Fruit fly (Drosophila melanogaster) whole organism, embryonic: Measurements from ENCODE around the gene CG14817.

Source experiments
- CG10267 ChIP-seq: fragments of 200-800 bp; sonication (Bioruptor generic); optimal IDR thresholded peaks from 2 replicates; lab custom pipeline; 2018; ENCODE audit warnings: missing biosample characterization, mild to moderate bottlenecking, missing genetic modification characterization, moderate library complexity
- CG12659 ChIP-seq: fragments of 200-800 bp; sonication (Bioruptor generic); optimal IDR thresholded peaks from 3 replicates; lab custom pipeline; 2017; ENCODE audit warnings: mild to moderate bottlenecking, missing biosample characterization, missing genetic modification reagents, missing genetic modification characterization
- CG12942 ChIP-seq: fragments of 200-800 bp; sonication (Bioruptor generic); optimal IDR thresholded peaks from 3 replicates; lab custom pipeline; 2016; ENCODE audit warnings: missing biosample characterization, missing genetic modification characterization
- CG17385 ChIP-seq: fragments of 200-800 bp; sonication (Bioruptor generic); optimal IDR thresholded peaks from 3 replicates; lab custom pipeline; 2018; ENCODE audit warnings: missing biosample characterization, mild to moderate bottlenecking, missing genetic modification characterization
- CG1832 ChIP-seq: fragments of 200-800 bp; sonication (Bioruptor generic); optimal IDR thresholded peaks from 2 replicates; lab custom pipeline; 2017; ENCODE audit warnings: missing biosample characterization, mild to moderate bottlenecking, missing genetic modification characterization, inconsistent platforms
- CG2116 ChIP-seq: fragments of 200-800 bp; sonication (Bioruptor generic); optimal IDR thresholded peaks from 3 replicates; lab custom pipeline; 2018; ENCODE audit warnings: missing biosample characterization, mild to moderate bottlenecking, missing genetic modification characterization
- CG30020 ChIP-seq: fragments of 200-800 bp; optimal IDR thresholded peaks from 2 replicates; lab custom pipeline; 2019; ENCODE audit warnings: missing biosample characterization, mild to moderate bottlenecking, missing genetic modification characterization, moderate library complexity
- CG32772 ChIP-seq: fragments of 200-800 bp; sonication (Bioruptor generic); IDR thresholded peaks from 2 replicates; pipeline ENCODE4 v1.3.6; 2022; ENCODE audit warnings: missing biosample characterization, missing genetic modification characterization
- CG33213 ChIP-seq: fragments of 200-800 bp; sonication (Bioruptor generic); optimal IDR thresholded peaks from 3 replicates; lab custom pipeline; 2016; ENCODE audit warnings: missing biosample characterization, missing genetic modification characterization
- CG34376 ChIP-seq: fragments of 200-800 bp; sonication (Bioruptor generic); optimal IDR thresholded peaks from 2 replicates; lab custom pipeline; 2018; ENCODE audit warnings: missing biosample characterization, mild to moderate bottlenecking, missing genetic modification characterization
- CG4617 ChIP-seq: fragments of 200-800 bp; sonication (Bioruptor generic); optimal IDR thresholded peaks from 3 replicates; lab custom pipeline; 2016; ENCODE audit warnings: missing biosample characterization, missing genetic modification characterization, borderline replicate concordance
- CG8359 ChIP-seq: fragments of 200-800 bp; sonication (Bioruptor generic); optimal IDR thresholded peaks from 2 replicates; lab custom pipeline; 2017; ENCODE audit warnings: missing biosample characterization, mild to moderate bottlenecking, missing genetic modification characterization, borderline replicate concordance
- CG9609 ChIP-seq: fragments of 200-800 bp; sonication (Bioruptor generic); optimal IDR thresholded peaks from 3 replicates; lab custom pipeline; 2016; ENCODE audit warnings: missing biosample characterization, missing genetic modification characterization
- CG9797 ChIP-seq: fragments of 200-800 bp; sonication (Bioruptor generic); optimal IDR thresholded peaks from 3 replicates; lab custom pipeline; 2018; ENCODE audit warnings: missing biosample characterization, mild to moderate bottlenecking, missing genetic modification characterization
- D19B ChIP-seq: fragments of 200-800 bp; sonication (Bioruptor generic); optimal IDR thresholded peaks from 2 replicates; lab custom pipeline; 2017; ENCODE audit warnings: missing biosample characterization, mild to moderate bottlenecking, missing genetic modification characterization
- Dll ChIP-seq: fragments of 200-800 bp; sonication (Bioruptor generic); IDR thresholded peaks from 4 replicates; pipeline ENCODE4 v1.3.6; 2022; ENCODE audit warnings: missing biosample characterization, missing genetic modification characterization; ENCODE audit not compliant: partially characterized antibody
- Dp ChIP-seq: fragments of 200-800 bp; sonication (Bioruptor generic); optimal IDR thresholded peaks from 2 replicates; lab custom pipeline; 2018; ENCODE audit warnings: missing biosample characterization, mild to moderate bottlenecking, missing genetic modification characterization, moderate library complexity
- Drgx ChIP-seq: fragments of 200-800 bp; sonication (Bioruptor generic); IDR thresholded peaks from 2 replicates; pipeline ENCODE4 v1.3.6; 2022; ENCODE audit warnings: missing biosample characterization, missing genetic modification characterization
- E2f2 ChIP-seq: fragments of 200-800 bp; sonication (Bioruptor generic); IDR thresholded peaks from 2 replicates; pipeline ENCODE4 v1.3.6; 2022; ENCODE audit warnings: missing biosample characterization, missing genetic modification characterization
- Elba2 ChIP-seq: fragments of 200-800 bp; sonication (Bioruptor generic); optimal IDR thresholded peaks from 3 replicates; lab custom pipeline; 2016; ENCODE audit warnings: missing biosample characterization, missing genetic modification characterization
- Ets97D ChIP-seq: fragments of 200-800 bp; sonication (Bioruptor generic); optimal IDR thresholded peaks from 3 replicates; lab custom pipeline; 2016; ENCODE audit warnings: missing biosample characterization, missing genetic modification characterization
- HLHmδ ChIP-seq: fragments of 200-800 bp; sonication (Bioruptor generic); optimal IDR thresholded peaks from 2 replicates; lab custom pipeline; 2018; ENCODE audit warnings: missing biosample characterization, mild to moderate bottlenecking, missing genetic modification characterization, moderate library complexity
- Hr78 ChIP-seq, 2 experiments: fragments of 200-800 bp in 1 of 2; fragments of >200 bp in 1 of 2; sonication (Bioruptor generic) in 1 of 2; optimal IDR thresholded peaks; 2 replicates each; lab custom pipeline; 2017 to 2019; ENCODE audit warnings: missing biosample characterization in 2 of 2, missing genetic modification characterization in 2 of 2, mild to moderate bottlenecking in 1 of 2, moderate library complexity in 1 of 2
- MBD-R2 ChIP-seq: fragments of 200-800 bp; sonication (Bioruptor generic); IDR thresholded peaks from 2 replicates; pipeline ENCODE4 v1.3.6; 2022; ENCODE audit warnings: missing biosample characterization, missing genetic modification characterization
- MESR4 ChIP-seq: fragments of 200-800 bp; sonication (Bioruptor generic); optimal IDR thresholded peaks from 2 replicates; lab custom pipeline; 2018; ENCODE audit warnings: missing biosample characterization, mild to moderate bottlenecking, missing genetic modification characterization, moderate library complexity
- Med ChIP-seq: fragments of 200-800 bp; sonication (Bioruptor generic); peaks from one replicate; lab custom pipeline; 2016; ENCODE audit warnings: missing biosample characterization, missing genetic modification characterization, mild to moderate bottlenecking, inconsistent platforms, moderate library complexity
- NC2β ChIP-seq: fragments of 200-800 bp; sonication (Bioruptor generic); optimal IDR thresholded peaks from 2 replicates; lab custom pipeline; 2016; ENCODE audit warnings: missing biosample characterization, missing genetic modification characterization
- Rx ChIP-seq: fragments of 200-800 bp; sonication (Bioruptor generic); IDR thresholded peaks from 2 replicates; pipeline ENCODE4 v1.3.6; 2022; ENCODE audit warnings: missing biosample characterization, missing genetic modification characterization
- Scr ChIP-seq: fragments of 200-800 bp; sonication (Bioruptor generic); IDR thresholded peaks from 2 replicates; pipeline ENCODE4 v1.3.6; 2022; ENCODE audit warnings: missing biosample characterization, missing genetic modification characterization; ENCODE audit not compliant: partially characterized antibody
- Sin3A ChIP-seq: fragments of >200 bp; optimal IDR thresholded peaks from 2 replicates; lab custom pipeline; 2018
- crp ChIP-seq, 2 experiments: fragments of 200-800 bp; sonication (Bioruptor generic); optimal IDR thresholded peaks; 2 replicates in 1 of 2; 3 replicates in 1 of 2; lab custom pipeline; 2017; ENCODE audit warnings: missing biosample characterization in 2 of 2, missing genetic modification characterization in 2 of 2, mild to moderate bottlenecking in 1 of 2, moderate library complexity in 1 of 2
- fd102C ChIP-seq: fragments of 200-800 bp; sonication (Bioruptor generic); optimal IDR thresholded peaks from 2 replicates; lab custom pipeline; 2018; ENCODE audit warnings: missing biosample characterization, mild to moderate bottlenecking, missing genetic modification characterization, moderate library complexity
- gcm ChIP-seq: fragments of 200-800 bp; sonication (Bioruptor generic); optimal IDR thresholded peaks from 2 replicates; lab custom pipeline; 2019; ENCODE audit warnings: missing biosample characterization, mild to moderate bottlenecking, missing genetic modification characterization, moderate library complexity
- gfzf ChIP-seq: fragments of 200-800 bp; sonication (Bioruptor generic); optimal IDR thresholded peaks from 2 replicates; lab custom pipeline; 2016; ENCODE audit warnings: missing biosample characterization, mild to moderate bottlenecking, missing genetic modification characterization, moderate library complexity
- gt ChIP-seq: fragments of 200-800 bp; sonication (Bioruptor generic); IDR thresholded peaks from 2 replicates; pipeline ENCODE4 v1.3.6; 2022; ENCODE audit warnings: missing biosample characterization, missing genetic modification characterization
- hkb ChIP-seq, 2 experiments: fragments of 200-800 bp in 1 of 2; fragments of >200 bp in 1 of 2; sonication (Bioruptor generic) in 1 of 2; IDR thresholded peaks in 1 of 2; optimal IDR thresholded peaks in 1 of 2; 2 replicates each; pipeline versions ENCODE4 v1.3.6 to Lab custom; 2017 to 2022; ENCODE audit warnings: missing biosample characterization in 1 of 2, missing genetic modification characterization in 1 of 2
- ken ChIP-seq: fragments of 200-800 bp; sonication (Bioruptor generic); IDR thresholded peaks from 3 replicates; pipeline ENCODE4 v1.3.6; 2022; ENCODE audit warnings: missing biosample characterization, missing genetic modification characterization
- mirr ChIP-seq: fragments of 200-800 bp; sonication (Bioruptor generic); optimal IDR thresholded peaks from 3 replicates; lab custom pipeline; 2018; ENCODE audit warnings: missing biosample characterization, mild to moderate bottlenecking, missing genetic modification characterization
- nerfin-1 ChIP-seq: fragments of 200-800 bp; sonication (Bioruptor generic); optimal IDR thresholded peaks from 3 replicates; lab custom pipeline; 2019; ENCODE audit warnings: missing biosample characterization, mild to moderate bottlenecking, missing genetic modification characterization, moderate library complexity
- pfk ChIP-seq: fragments of 200-800 bp; sonication (Bioruptor generic); optimal IDR thresholded peaks from 2 replicates; lab custom pipeline; 2018; ENCODE audit warnings: missing biosample characterization, mild to moderate bottlenecking, missing genetic modification characterization, moderate library complexity
- phol ChIP-seq: fragments of 200-800 bp; sonication (Bioruptor generic); optimal IDR thresholded peaks from 3 replicates; lab custom pipeline; 2018; ENCODE audit warnings: missing biosample characterization, mild to moderate bottlenecking, missing genetic modification characterization, moderate library complexity
- sens ChIP-seq: fragments of 200-800 bp; sonication (Bioruptor generic); peaks from one replicate; lab custom pipeline; 2016; ENCODE audit warnings: missing biosample characterization, missing genetic modification characterization
- sisA ChIP-seq: fragments of 200-800 bp; sonication (Bioruptor generic); IDR thresholded peaks from 2 replicates; pipeline ENCODE4 v1.3.6; 2022; ENCODE audit warnings: missing biosample characterization, missing genetic modification characterization
- sqz ChIP-seq: fragments of 200-800 bp; sonication (Bioruptor generic); optimal IDR thresholded peaks from 3 replicates; lab custom pipeline; 2018; ENCODE audit warnings: missing biosample characterization, mild to moderate bottlenecking, missing genetic modification characterization
- stwl ChIP-seq: fragments of 200-800 bp; sonication (Bioruptor generic); optimal IDR thresholded peaks from 3 replicates; lab custom pipeline; 2018; ENCODE audit warnings: missing biosample characterization, mild to moderate bottlenecking, missing genetic modification characterization, moderate library complexity
- trem ChIP-seq: fragments of 200-800 bp; optimal IDR thresholded peaks from 3 replicates; lab custom pipeline; 2019; ENCODE audit warnings: missing biosample characterization, mild to moderate bottlenecking, missing genetic modification characterization, moderate library complexity
- zen ChIP-seq: fragments of 200-800 bp; sonication (Bioruptor generic); optimal IDR thresholded peaks from 3 replicates; lab custom pipeline; 2018; ENCODE audit warnings: missing biosample characterization, mild to moderate bottlenecking, missing genetic modification characterization, moderate library complexity

The CG14817 gene

DNA sequence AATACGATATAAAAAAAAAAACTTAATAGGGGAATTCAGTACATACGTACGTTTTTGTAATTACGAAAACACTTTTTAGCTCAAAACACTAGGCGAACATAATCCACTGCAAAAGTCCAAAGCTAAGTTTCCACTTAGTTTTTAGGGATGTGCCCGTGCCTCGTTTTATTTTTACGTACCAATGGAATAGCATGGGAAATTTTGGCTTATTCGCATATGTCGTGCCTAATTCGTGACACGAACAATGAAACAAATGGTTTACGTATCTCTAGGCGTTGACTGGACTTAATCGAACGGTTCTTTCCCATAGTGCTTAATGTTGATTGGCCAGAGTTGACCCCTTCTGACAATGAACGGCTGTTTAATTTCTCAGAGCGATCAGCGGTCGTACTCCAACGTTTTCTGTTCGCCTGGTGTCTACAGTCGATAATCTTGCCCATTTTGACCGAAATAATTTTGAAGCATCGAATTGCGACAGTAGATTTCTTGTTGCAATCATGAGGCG lies 2.6 kb upstream of the CG14817 start, which contains the start of gene CG14818 (continued):
- TF ChIP-seq CG12942 (GFP tag; lab: Kevin White, UChicago) (peak; percentile 36), phol (peak; percentile 63), Rx (GFP tag; lab: Robert Waterston, UW) (peak; percentile 38), HLHmδ (GFP tag; lab: Kevin White, UChicago) (no peak), CG1832 (GFP tag; lab: Kevin White, UChicago) (no peak), sisA (GFP tag; lab: Robert Waterston, UW) (peak; percentile 52), D19B (GFP tag; lab: Kevin White, UChicago) (peak; percentile 26), pfk (GFP tag; lab: Kevin White, UChicago) (no peak), Hr78 (GFP tag; optimal IDR thresholded peaks at IDR 0.05; lab: Kevin White, UChicago) (peak in 1 of 2 experiments; percentile 62), mirr (GFP tag; lab: Kevin White, UChicago) (peak; percentile 21)

DNA sequence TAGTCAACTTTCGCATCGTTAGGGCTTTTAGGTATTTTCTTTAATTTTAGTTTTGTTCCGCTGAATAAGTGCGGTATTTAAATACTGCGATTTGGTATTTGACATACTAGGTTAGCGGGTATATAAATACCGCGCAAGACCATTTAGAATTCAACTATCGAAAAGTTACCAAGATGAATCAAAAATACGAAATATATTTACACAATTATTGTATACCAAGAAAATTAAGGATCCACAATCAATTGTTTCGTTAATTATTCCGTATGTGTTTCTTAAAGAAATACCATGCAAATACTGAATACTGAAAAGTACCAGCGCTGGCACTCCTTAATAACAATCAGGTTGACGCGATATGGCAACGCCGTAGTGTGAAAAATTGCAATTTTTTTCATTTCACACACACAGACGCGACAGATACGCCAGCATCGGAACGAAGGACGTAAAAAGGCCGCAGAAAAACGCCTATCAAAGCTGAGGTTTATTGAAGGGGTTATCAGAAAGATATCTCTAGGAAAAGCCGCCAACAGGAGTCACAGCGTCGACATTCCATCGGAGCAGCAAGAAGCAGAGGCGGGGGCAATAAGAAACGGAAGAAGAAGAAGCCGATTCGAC lies 3.4 kb downstream of the CG14817 start, which contains the start of the genes Pgam5 and Vps26:
TSS of gene Pgam5 (minus strand) at position 51 of the 612 bp plus-strand sequence.
TSS of gene Vps26 (plus strand) at position 339 of the 612 bp plus-strand sequence.
- TF ChIP-seq gcm (GFP tag; lab: Kevin White, UChicago): no peak
- TF ChIP-seq Dll: 0 out of 4 replicates have a peak, but pooled peaks have one; percentile 21
- peak; percentile 39 for TF ChIP-seq CG10267 (tag; lab: Kevin White, UChicago)
- TF ChIP-seq CG4617 (GFP tag; lab: Kevin White, UChicago): peak; percentile 48
- peak; percentile 23 for TF ChIP-seq stwl
- TF ChIP-seq CG34376 (GFP tag; lab: Kevin White, UChicago): no peak
- peak; percentile 51 for TF ChIP-seq Sin3A
- TF ChIP-seq sens (GFP tag; lab: Kevin White, UChicago): peak; percentile 49
- TF ChIP-seq Ets97D (GFP tag; lab: Kevin White, UChicago): peak; percentile 49
- TF ChIP-seq CG17385 (GFP tag; lab: Kevin White, UChicago): peak; percentile 95
- TF ChIP-seq CG32772 (GFP tag; lab: Robert Waterston, UW): 0 out of 2 replicates have a peak, but pooled peaks have one; percentile 28
- peak; percentile 69 for TF ChIP-seq CG9797
- peak; percentile 73 for TF ChIP-seq Med (GFP tag; lab: Kevin White, UChicago)
- peak; percentile 30 for TF ChIP-seq CG2116 (GFP tag; lab: Kevin White, UChicago)
- no peak for TF ChIP-seq gt (GFP tag; lab: Robert Waterston, UW)
- no peak for TF ChIP-seq ken (GFP tag; lab: Robert Waterston, UW)
- peak; percentile 76 for TF ChIP-seq MESR4 (GFP tag; lab: Kevin White, UChicago)
- TF ChIP-seq zen: peak; percentile 26
- peak; percentile 60 for TF ChIP-seq trem
- peak; percentile 47 for TF ChIP-seq CG12659 (GFP tag; lab: Kevin White, UChicago)
- peak; percentile 15 for TF ChIP-seq hkb (optimal IDR thresholded peaks at IDR 0.05; lab: Kevin White, UChicago)
- no peak for TF ChIP-seq hkb (GFP tag; IDR thresholded peaks at IDR 0.05; lab: Robert Waterston, UW)
- TF ChIP-seq Scr: no peak
- no peak for TF ChIP-seq fd102C (GFP tag; lab: Kevin White, UChicago)
- TF ChIP-seq nerfin-1 (tag; lab: Kevin White, UChicago): peak; percentile 91
- TF ChIP-seq gfzf (GFP tag; lab: Kevin White, UChicago): peak; percentile 67
- TF ChIP-seq CG30020: peak; percentile 48
- no peak for TF ChIP-seq crp (GFP tag; optimal IDR thresholded peaks at IDR 0.05; lab: Kevin White, UChicago)
- no peak for TF ChIP-seq CG33213 (GFP tag; lab: Kevin White, UChicago)
- TF ChIP-seq Drgx: no peak
- peak; percentile 22 for TF ChIP-seq MBD-R2 (GFP tag; lab: Robert Waterston, UW)
- TF ChIP-seq E2f2 (GFP tag; lab: Robert Waterston, UW): peak; percentile 19; the same call in 1 of the 2 replicates
- TF ChIP-seq NC2β (GFP tag; lab: Kevin White, UChicago): no peak
- TF ChIP-seq Dp (GFP tag; lab: Kevin White, UChicago): peak; percentile 21
- TF ChIP-seq CG8359 (GFP tag; lab: Kevin White, UChicago): no peak
- peak; percentile 83 for TF ChIP-seq Elba2 (GFP tag; lab: Kevin White, UChicago)
- TF ChIP-seq CG9609 (GFP tag; lab: Kevin White, UChicago): no peak
- peak; percentile 97 for TF ChIP-seq sqz (GFP tag; lab: Kevin White, UChicago)
